Worm (Caenorhabditis elegans): ENCODE results near the gene klc-1.

klc-1 gene

DNA sequence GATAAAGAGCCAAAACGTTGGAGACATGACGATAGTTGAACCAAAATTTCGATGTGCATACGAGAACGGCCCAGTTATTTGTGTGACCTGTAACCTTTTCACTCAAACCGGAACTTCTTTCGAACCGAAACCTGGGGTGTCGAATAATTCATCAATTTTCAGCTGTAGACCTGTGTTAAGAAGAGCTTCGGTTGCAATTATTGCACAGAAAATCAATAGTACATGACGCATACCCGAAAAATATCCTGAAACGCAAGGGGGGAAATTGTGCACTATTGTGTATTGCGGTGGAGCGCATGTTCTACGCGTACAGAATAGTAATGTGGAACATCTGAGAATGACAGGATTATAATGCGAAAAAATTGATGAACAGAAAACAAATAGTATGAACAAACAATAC lies 26.2 kb downstream of the klc-1 start, which contains the start of gene pigk-1 (continued):
- TF ChIP-seq hsf-1 (GFP tag; IDR thresholded peaks at IDR 0.05) (peak; percentile 77), nfya-1 (tag; optimal IDR thresholded peaks at IDR 0.05; ENCODE audit: borderline replicate concordance, insufficient read depth) (no peak), mes-4 (tag; optimal IDR thresholded peaks at IDR 0.05) (no peak), F55B11.4 (tag; optimal IDR thresholded peaks at IDR 0.05; ENCODE audit: borderline replicate concordance, insufficient read depth) (no peak), lin-54 (GFP tag; optimal IDR thresholded peaks at IDR 0.05) (peak; percentile 56), bed-2 (GFP tag; IDR thresholded peaks at IDR 0.05) (no peak), madf-6 (GFP tag; IDR thresholded peaks at IDR 0.05) (peak; percentile 82), lin-35 (GFP tag; optimal IDR thresholded peaks at IDR 0.05) (no peak), repo-1 (tag; optimal IDR thresholded peaks at IDR 0.05) (no peak), nfya-2 (GFP tag; IDR thresholded peaks at IDR 0.05) (peak; percentile 71; the same call in 1 of the 2 replicates), let-526 (GFP tag; IDR thresholded peaks at IDR 0.05) (no peak), ceh-27 (GFP tag; optimal IDR thresholded peaks at IDR 0.05) (peak; percentile 2), attf-3 (GFP tag; conservative IDR thresholded peaks at IDR 0.05) (no peak), K11D2.4 (GFP tag; IDR thresholded peaks at IDR 0.05) (no peak), Y56A3A.18 (GFP tag; IDR thresholded peaks at IDR 0.05) (no peak), snpc-4 (GFP tag; optimal IDR thresholded peaks at IDR 0.05) (no peak), snpc-4 (tag; optimal IDR thresholded peaks at IDR 0.05) (peak in 2 of 4 experiments; percentile 10 to 41), K12H6.12 (tag; optimal IDR thresholded peaks at IDR 0.05) (no peak)

ce11 chrIV:11110995-11111619 lies 27.6 kb downstream of the klc-1 start, which contains the start of gene rps-5:
TSS of gene rps-5 (minus strand) at chrIV:11111045.
- TF ChIP-seq pbrm-1 (GFP tag; IDR thresholded peaks at IDR 0.05): 0 out of 2 replicates have a peak, but pooled peaks have one; percentile 11
- TF ChIP-seq efl-1 (GFP tag; optimal IDR thresholded peaks at IDR 0.05): no peak
- peak in 1 of 2 experiments; percentile 32 for TF ChIP-seq let-607 (tag; optimal IDR thresholded peaks at IDR 0.05)
- TF ChIP-seq B0035.1 (tag; optimal IDR thresholded peaks at IDR 0.05): no peak
- peak; percentile 19 for TF ChIP-seq F49E8.2 (tag; optimal IDR thresholded peaks at IDR 0.05; ENCODE audit: insufficient read depth)
- TF ChIP-seq ztf-26 (tag; optimal IDR thresholded peaks at IDR 0.05): no peak
- TF ChIP-seq F23B12.7 (tag; optimal IDR thresholded peaks at IDR 0.05; ENCODE audit: insufficient read depth): peak; percentile 13
- TF ChIP-seq unc-130 (GFP tag; optimal IDR thresholded peaks at IDR 0.05): no peak
- TF ChIP-seq snpc-3.4 (tag; optimal IDR thresholded peaks at IDR 0.05): peak; percentile 41
- peak; percentile 40; the same call in 1 of the 2 replicates for TF ChIP-seq rcor-1 (GFP tag; IDR thresholded peaks at IDR 0.05)
- TF ChIP-seq snpc-1.3 (tag; optimal IDR thresholded peaks at IDR 0.05; ENCODE audit: insufficient read depth): peak; percentile 33
- peak; percentile 54 for TF ChIP-seq mcd-1 (GFP tag; IDR thresholded peaks at IDR 0.05)
- no peak for TF ChIP-seq nfya-1 (tag; optimal IDR thresholded peaks at IDR 0.05; ENCODE audit: borderline replicate concordance, insufficient read depth)
- TF ChIP-seq madf-6 (GFP tag; IDR thresholded peaks at IDR 0.05): peak; percentile 68
- peak; percentile 93 for TF ChIP-seq hmg-1.2 (GFP tag; IDR thresholded peaks at IDR 0.05)
- peak; percentile 34 for TF ChIP-seq tbp1 (GFP tag; optimal IDR thresholded peaks at IDR 0.05)
- peak; percentile 83 for TF ChIP-seq F33H1.4 (GFP tag; IDR thresholded peaks at IDR 0.05)
- peak; percentile 55 for TF ChIP-seq lsl-1 (GFP tag; optimal IDR thresholded peaks at IDR 0.05)
- peak; percentile 51 for TF ChIP-seq lin-54 (GFP tag; optimal IDR thresholded peaks at IDR 0.05)
- peak in 1 of 3 experiments; percentile 54 for TF ChIP-seq lin-35 (GFP tag; optimal IDR thresholded peaks at IDR 0.05)
- no peak for TF ChIP-seq ceh-91 (GFP tag; IDR thresholded peaks at IDR 0.05)
- no peak for TF ChIP-seq tbx-9 (tag; optimal IDR thresholded peaks at IDR 0.05; ENCODE audit: borderline replicate concordance)
- TF ChIP-seq cebp-1 (GFP tag; IDR thresholded peaks at IDR 0.05): no peak
- TF ChIP-seq cebp-1 (tag; optimal IDR thresholded peaks at IDR 0.05): peak; percentile 19
- no peak for TF ChIP-seq snpc-4 (GFP tag; optimal IDR thresholded peaks at IDR 0.05)
- TF ChIP-seq snpc-4 (tag; optimal IDR thresholded peaks at IDR 0.05): peak in 2 of 4 experiments; percentile 29 to 31
- TF ChIP-seq zfh-2 (GFP tag; conservative IDR thresholded peaks at IDR 0.05): no peak
- no peak for TF ChIP-seq sea-2 (GFP tag; IDR thresholded peaks at IDR 0.05)
- peak; percentile 52; the same call in 1 of the 2 replicates for TF ChIP-seq D2030.7 (GFP tag; IDR thresholded peaks at IDR 0.05)
- no peak for TF ChIP-seq atf-7 (tag; optimal IDR thresholded peaks at IDR 0.05)
